Fruit fly (Drosophila melanogaster) whole organism, pupa: ENCODE results near the gene Usp30.

Experiments
- CG13204 ChIP-seq: fragments of 200-800 bp; sonication (Bioruptor generic); optimal IDR thresholded peaks from 2 replicates; lab custom pipeline; 2018; ENCODE audit warnings: missing biosample characterization, mild to moderate bottlenecking, missing genetic modification characterization, moderate library complexity
- CG4496 ChIP-seq: fragments of 200-800 bp; sonication (Bioruptor generic); IDR thresholded peaks from 3 replicates; pipeline ENCODE4 v1.3.6; 2022; ENCODE audit warnings: missing biosample characterization, missing genetic modification characterization
- CG8159 ChIP-seq: fragments of 200-800 bp; sonication (Bioruptor generic); optimal IDR thresholded peaks from 3 replicates; lab custom pipeline; 2018; ENCODE audit warnings: missing biosample characterization, mild to moderate bottlenecking, missing genetic modification characterization, moderate library complexity
- CG9948 ChIP-seq: fragments of 200-800 bp; sonication (Bioruptor generic); optimal IDR thresholded peaks from 2 replicates; lab custom pipeline; 2018; ENCODE audit warnings: missing biosample characterization, mild to moderate bottlenecking, missing genetic modification characterization, moderate library complexity
- fd96Ca ChIP-seq: fragments of 200-800 bp; sonication (Bioruptor generic); IDR thresholded peaks from 3 replicates; pipeline ENCODE4 v1.3.6; 2022; ENCODE audit warnings: missing biosample characterization, missing genetic modification characterization

- TF ChIP-seq fd96Ca (GFP tag; lab: Robert Waterston, UW) (no peak), CG4496 (GFP tag; lab: Robert Waterston, UW) (no peak), CG13204 (GFP tag; lab: Kevin White, UChicago) (no peak), CG9948 (tag; lab: Kevin White, UChicago) (no peak), CG8159 (tag; lab: Kevin White, UChicago) (no peak)
These were observed 9.3 kb upstream of the Usp30 start for dm6 chrX:5888933-5889332.
